Worm (Caenorhabditis elegans) whole organism, late embryonic: ENCODE results near the gene sgn-1.

Experiments
- K02D7.2 ChIP-seq: sonication (generic microtip); optimal IDR thresholded peaks from 2 replicates; lab custom pipeline; 2017; ENCODE audit warnings: mild to moderate bottlenecking, missing genetic modification characterization, missing compliant biosample characterization
- ceh-18 ChIP-seq: sonication (generic microtip); optimal IDR thresholded peaks from 2 replicates; lab custom pipeline; 2016; ENCODE audit warnings: missing genetic modification characterization, missing compliant biosample characterization
- ceh-22 ChIP-seq: sonication (generic microtip); optimal IDR thresholded peaks from 2 replicates; lab custom pipeline; 2017; ENCODE audit warnings: missing biosample characterization, missing genetic modification characterization
- che-1 ChIP-seq: sonication (generic microtip); optimal IDR thresholded peaks from 2 replicates; lab custom pipeline; 2016; ENCODE audit warnings: mild to moderate bottlenecking, missing genetic modification characterization, missing compliant biosample characterization
- dmd-4 ChIP-seq: sonication (generic microtip); optimal IDR thresholded peaks from 2 replicates; lab custom pipeline; 2016; ENCODE audit warnings: borderline replicate concordance, missing genetic modification characterization, missing compliant biosample characterization
- dve-1 ChIP-seq: sonication (generic microtip); optimal IDR thresholded peaks from 2 replicates; lab custom pipeline; 2017; ENCODE audit warnings: antibody characterized with exemption, mild to moderate bottlenecking, missing genetic modification characterization, missing compliant biosample characterization
- elt-2 ChIP-seq: sonication (generic microtip); optimal IDR thresholded peaks from 2 replicates; lab custom pipeline; 2016; ENCODE audit warnings: missing genetic modification reagents, missing genetic modification characterization, missing compliant biosample characterization
- elt-4 ChIP-seq: sonication (generic microtip); optimal IDR thresholded peaks from 2 replicates; lab custom pipeline; 2016; ENCODE audit warnings: missing genetic modification characterization, missing compliant biosample characterization
- ets-4 ChIP-seq: sonication (generic microtip); optimal IDR thresholded peaks from 2 replicates; lab custom pipeline; 2016; ENCODE audit warnings: missing genetic modification characterization, missing compliant biosample characterization
- fax-1 ChIP-seq: sonication (generic microtip); optimal IDR thresholded peaks from 2 replicates; lab custom pipeline; 2016; ENCODE audit warnings: missing genotype, missing genetic modification characterization, missing compliant biosample characterization
- fkh-10 ChIP-seq: fragments of 150-350 bp; optimal IDR thresholded peaks from 2 replicates; lab custom pipeline; 2014; ENCODE audit warnings: missing biosample characterization, missing genetic modification reagents, missing genetic modification characterization
- fkh-6 ChIP-seq: sonication (generic microtip); optimal IDR thresholded peaks from 2 replicates; lab custom pipeline; 2016; ENCODE audit warnings: missing genetic modification characterization, missing compliant biosample characterization
- gmeb-2 ChIP-seq: sonication (generic microtip); optimal IDR thresholded peaks from 2 replicates; lab custom pipeline; 2016; ENCODE audit warnings: missing genetic modification characterization, inconsistent platforms, missing compliant biosample characterization
- hlh-30 ChIP-seq: sonication (generic microtip); optimal IDR thresholded peaks from 2 replicates; lab custom pipeline; 2017; ENCODE audit warnings: antibody characterized with exemption, missing genetic modification characterization, missing compliant biosample characterization; ENCODE audit not compliant: insufficient read depth
- hlh-8 ChIP-seq: sonication (generic microtip); optimal IDR thresholded peaks from 2 replicates; lab custom pipeline; 2016; ENCODE audit warnings: missing genotype, missing genetic modification characterization, missing compliant biosample characterization
- lim-6 ChIP-seq: sonication (generic microtip); optimal IDR thresholded peaks from 2 replicates; lab custom pipeline; 2016; ENCODE audit warnings: missing genetic modification characterization, missing compliant biosample characterization
- lin-11 ChIP-seq: fragments of 200-800 bp; sonication (Bioruptor generic); optimal IDR thresholded peaks from 2 replicates; lab custom pipeline; 2018; ENCODE audit warnings: mild to moderate bottlenecking, missing genetic modification characterization, missing compliant biosample characterization
- mec-3 ChIP-seq: sonication (generic microtip); optimal IDR thresholded peaks from 2 replicates; lab custom pipeline; 2016; ENCODE audit warnings: borderline replicate concordance, missing genetic modification characterization, missing compliant biosample characterization
- nhr-11 ChIP-seq: fragments of 150-350 bp; optimal IDR thresholded peaks from 2 replicates; lab custom pipeline; 2014; ENCODE audit warnings: missing biosample characterization, missing genetic modification characterization
- nhr-232 ChIP-seq: sonication (generic microtip); optimal IDR thresholded peaks from 2 replicates; lab custom pipeline; 2016; ENCODE audit warnings: missing genetic modification characterization, missing compliant biosample characterization
- pag-3 ChIP-seq: sonication (generic microtip); optimal IDR thresholded peaks from 2 replicates; lab custom pipeline; 2016; ENCODE audit warnings: missing compliant biosample characterization, missing genetic modification characterization, borderline replicate concordance
- pat-9 ChIP-seq: fragments of 200-800 bp; sonication (Bioruptor generic); optimal IDR thresholded peaks from 2 replicates; lab custom pipeline; 2018; ENCODE audit warnings: mild to moderate bottlenecking, missing genetic modification characterization, moderate library complexity, missing compliant biosample characterization
- rnt-1 ChIP-seq: sonication (generic microtip); optimal IDR thresholded peaks from 2 replicates; lab custom pipeline; 2016; ENCODE audit warnings: missing genetic modification characterization, missing compliant biosample characterization
- sdc-2 ChIP-seq: sonication (generic microtip); optimal IDR thresholded peaks from 2 replicates; lab custom pipeline; 2016; ENCODE audit warnings: missing genotype, missing genetic modification characterization, missing compliant biosample characterization
- sox-2 ChIP-seq: fragments of 200-800 bp; sonication (Bioruptor generic); IDR thresholded peaks from 2 replicates; pipeline ENCODE4 v1.3.6; 2022; ENCODE audit warnings: missing genetic modification reagents, missing genetic modification characterization, missing compliant biosample characterization
- sox-4 ChIP-seq: sonication (generic microtip); optimal IDR thresholded peaks from 2 replicates; lab custom pipeline; 2017; ENCODE audit warnings: mild to moderate bottlenecking, missing genetic modification characterization, inconsistent platforms, missing compliant biosample characterization
- tbx-2 ChIP-seq: sonication (generic microtip); optimal IDR thresholded peaks from 2 replicates; lab custom pipeline; 2016; ENCODE audit warnings: missing genetic modification characterization, missing compliant biosample characterization
- ttx-3 ChIP-seq: sonication (generic microtip); optimal IDR thresholded peaks from 2 replicates; lab custom pipeline; 2016; ENCODE audit warnings: missing genetic modification reagents, missing genetic modification characterization, missing compliant biosample characterization
- unc-3 ChIP-seq, 2 experiments: fragments of 200-800 bp in 1 of 2; sonication (Bioruptor generic) in 1 of 2; sonication (generic microtip) in 1 of 2; conservative IDR thresholded peaks in 1 of 2; optimal IDR thresholded peaks in 1 of 2; 2 replicates each; pipeline versions ENCODE4 v1.3.6 to Lab custom; 2016 to 2022; ENCODE audit warnings: missing compliant biosample characterization in 2 of 2, missing genetic modification characterization in 2 of 2, missing genetic modification reagents in 1 of 2
- unc-42 ChIP-seq: sonication (generic microtip); optimal IDR thresholded peaks from 2 replicates; lab custom pipeline; 2016; ENCODE audit warnings: missing genotype, missing genetic modification characterization, missing compliant biosample characterization
- unc-55 ChIP-seq: sonication (generic microtip); optimal IDR thresholded peaks from 2 replicates; lab custom pipeline; 2017; ENCODE audit warnings: missing biosample characterization, missing genetic modification reagents, missing genetic modification characterization
- unc-86 ChIP-seq: sonication (generic microtip); optimal IDR thresholded peaks from 2 replicates; lab custom pipeline; 2016; ENCODE audit warnings: missing genetic modification characterization, missing compliant biosample characterization

Gene sgn-1

ce11 chrII:8783451-8783967 lies at the start of gene sgn-1:
TSS of gene sgn-1 (minus strand) at chrII:8783670.
- TF ChIP-seq ceh-18 (tag; lab: Kevin White, UChicago) (peak; percentile 51), rnt-1 (tag; lab: Kevin White, UChicago) (peak; percentile 37), dve-1 (tag; lab: Kevin White, UChicago) (no peak), unc-55 (GFP tag; lab: Kevin White, UChicago) (peak; percentile 93)
- TF ChIP-seq, all 69 proteins: peak for 3

DNA sequence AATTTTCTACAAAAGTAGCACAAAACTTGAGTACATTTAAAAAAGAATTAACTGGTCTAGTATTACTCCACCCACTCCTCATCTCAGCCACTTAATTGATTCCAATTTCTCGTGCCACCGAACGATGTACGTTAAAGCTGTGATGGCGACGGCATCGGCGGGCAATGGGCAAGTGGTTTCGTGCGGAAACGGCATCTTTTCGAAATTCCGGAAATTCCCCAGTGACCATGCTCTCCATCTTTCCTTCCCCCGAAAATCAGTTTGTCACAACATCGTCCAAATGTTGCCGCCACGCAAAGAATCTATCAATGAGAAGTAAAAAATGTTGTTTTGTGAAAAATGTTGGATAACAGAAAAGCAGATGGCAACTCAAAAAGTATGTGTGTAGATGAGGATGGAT lies 49.5 kb upstream of the sgn-1 start:
- TF ChIP-seq unc-3 (GFP tag; conservative IDR thresholded peaks at IDR 0.05; lab: Robert Waterston, UW): no peak
- no peak for TF ChIP-seq unc-3 (tag; optimal IDR thresholded peaks at IDR 0.05; lab: Kevin White, UChicago)
- no peak for TF ChIP-seq pag-3 (tag; lab: Kevin White, UChicago)
- TF ChIP-seq tbx-2 (tag; lab: Kevin White, UChicago): no peak
- no peak for TF ChIP-seq che-1 (tag; lab: Kevin White, UChicago)
- TF ChIP-seq gmeb-2 (tag; lab: Kevin White, UChicago): no peak
- TF ChIP-seq fax-1 (tag; lab: Kevin White, UChicago): no peak
- no peak for TF ChIP-seq ceh-18 (tag; lab: Kevin White, UChicago)
- no peak for TF ChIP-seq nhr-232 (tag; lab: Kevin White, UChicago)

- peak; percentile 63 for TF ChIP-seq unc-42 (tag; lab: Kevin White, UChicago)
- no peak for TF ChIP-seq lin-11 (tag; lab: Kevin White, UChicago)
- TF ChIP-seq, all 69 proteins: peak for 1
Observed at ce11 chrII:8830917-8831316, 47.4 kb upstream of the sgn-1 start.

DNA sequence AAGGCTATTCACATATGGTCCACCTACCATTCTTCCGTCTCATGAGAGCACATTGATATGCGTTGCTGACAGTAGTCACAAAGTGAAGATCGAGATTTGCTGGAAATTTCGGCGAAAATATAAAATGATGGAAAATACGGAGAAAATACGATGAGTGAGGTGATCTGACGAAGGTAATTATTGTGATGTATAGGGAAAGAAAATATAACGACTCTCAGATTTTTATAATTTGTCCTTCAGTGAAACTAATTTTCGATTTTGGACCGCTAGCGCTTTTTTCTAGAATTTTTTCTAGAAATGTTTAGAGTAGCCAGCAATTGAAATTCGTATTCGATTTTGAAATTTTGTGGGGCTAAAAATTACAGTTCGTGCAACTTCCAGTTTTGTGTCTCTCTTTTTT lies 45.7 kb upstream of the sgn-1 start, which contains the start of gene F46C5.2:
F46C5.2 (minus strand) TSS at position 101 of the 400 bp plus-strand sequence.
- TF ChIP-seq hlh-30: no peak
- no peak for TF ChIP-seq pat-9 (tag; lab: Kevin White, UChicago)
- no peak for TF ChIP-seq sdc-2 (tag; lab: Kevin White, UChicago)
- no peak for TF ChIP-seq K02D7.2 (tag; lab: Kevin White, UChicago)
- no peak for TF ChIP-seq hlh-8 (tag; lab: Kevin White, UChicago)
- TF ChIP-seq dmd-4 (tag; lab: Kevin White, UChicago): no peak
- no peak for TF ChIP-seq ttx-3 (tag; lab: Kevin White, UChicago)
- no peak for TF ChIP-seq ets-4 (tag; lab: Kevin White, UChicago)
- TF ChIP-seq sox-4 (tag; lab: Kevin White, UChicago): no peak
- no peak for TF ChIP-seq lin-11 (tag; lab: Kevin White, UChicago)
- no peak for TF ChIP-seq nhr-11 (tag; lab: Kevin White, UChicago)
- TF ChIP-seq fkh-10 (GFP tag; lab: Kevin White, UChicago): no peak
- TF ChIP-seq sox-2 (GFP tag; lab: Robert Waterston, UW): no peak
- no peak for TF ChIP-seq elt-4
- no peak for TF ChIP-seq unc-86 (tag; lab: Kevin White, UChicago)
- TF ChIP-seq, all 69 proteins: peak for 0

ce11 chrII:8825769-8826168 lies 42.3 kb upstream of the sgn-1 start, which contains the start of gene nas-25:
TSS of gene nas-25 (plus strand) at chrII:8826069.
- no peak for TF ChIP-seq mec-3 (tag; lab: Kevin White, UChicago)
- TF ChIP-seq fkh-6 (tag; lab: Kevin White, UChicago): no peak
- no peak for TF ChIP-seq rnt-1 (tag; lab: Kevin White, UChicago)
- TF ChIP-seq, all 69 proteins: peak for 0

- TF ChIP-seq pat-9 (tag; lab: Kevin White, UChicago): no peak
- no peak for TF ChIP-seq hlh-30
- no peak for TF ChIP-seq elt-2 (tag; lab: Kevin White, UChicago)
- no peak for TF ChIP-seq ceh-22 (tag; lab: Kevin White, UChicago)
- TF ChIP-seq ttx-3 (tag; lab: Kevin White, UChicago): no peak
- no peak for TF ChIP-seq unc-3 (GFP tag; conservative IDR thresholded peaks at IDR 0.05; lab: Robert Waterston, UW)
- TF ChIP-seq unc-3 (tag; optimal IDR thresholded peaks at IDR 0.05; lab: Kevin White, UChicago): no peak
- no peak for TF ChIP-seq lim-6 (tag; lab: Kevin White, UChicago)
- TF ChIP-seq sox-2 (GFP tag; lab: Robert Waterston, UW): no peak
- TF ChIP-seq ceh-18 (tag; lab: Kevin White, UChicago): no peak
- TF ChIP-seq mec-3 (tag; lab: Kevin White, UChicago): no peak
- no peak for TF ChIP-seq rnt-1 (tag; lab: Kevin White, UChicago)
- no peak for TF ChIP-seq unc-42 (tag; lab: Kevin White, UChicago)
- no peak for TF ChIP-seq elt-4
Observed at ce11 chrII:8822711-8823110, 39.2 kb upstream of the sgn-1 start.
